Worm (Caenorhabditis elegans) whole organism, L4 larva: Measurements from ENCODE around the gene pals-26.
"Not testable (repeated sequence)": the region's sequence is repeated elsewhere in the genome, so short reads cannot be mapped to it uniquely, and the experiment has no call there.

Experiments
- F10B5.3 ChIP-seq: sonication (generic microtip); optimal IDR thresholded peaks from 2 replicates; lab custom pipeline; 2016; ENCODE audit warnings: mild to moderate bottlenecking, missing genetic modification characterization, missing compliant biosample characterization
- F26F4.8 ChIP-seq: fragments of 200-800 bp; sonication (Bioruptor generic); conservative IDR thresholded peaks from 2 replicates; pipeline ENCODE4 v1.3.6; 2022; ENCODE audit warnings: missing genetic modification characterization, missing compliant biosample characterization
- F44E2.7 ChIP-seq: fragments of 200-800 bp; sonication (Bioruptor generic); IDR thresholded peaks from 2 replicates; pipeline ENCODE4 v2.1.2; 2022; ENCODE audit warnings: missing genetic modification characterization, missing compliant biosample characterization
- R02D3.7 ChIP-seq: fragments of 150-350 bp; sonication (generic microtip); optimal IDR thresholded peaks from 3 replicates; lab custom pipeline; 2014; ENCODE audit warnings: missing biosample characterization, missing genetic modification characterization
- Y105C5A.15 ChIP-seq: fragments of 200-800 bp; sonication (Bioruptor generic); IDR thresholded peaks from 2 replicates; pipeline ENCODE4 v1.3.6; 2022; ENCODE audit warnings: missing genetic modification characterization, missing compliant biosample characterization
- Y48G9A.11 ChIP-seq: fragments of 200-800 bp; sonication (Bioruptor generic); IDR thresholded peaks from 2 replicates; pipeline ENCODE4 v1.3.6; 2022; ENCODE audit warnings: missing genetic modification reagents, missing genetic modification characterization, missing compliant biosample characterization
- Y75B8A.6 ChIP-seq: fragments of 200-800 bp; sonication (Bioruptor generic); IDR thresholded peaks from 2 replicates; pipeline ENCODE4 v1.3.6; 2022; ENCODE audit warnings: missing genetic modification reagents, missing genetic modification characterization, missing compliant biosample characterization
- ZK337.2 ChIP-seq: fragments of 200-800 bp; sonication (Bioruptor generic); IDR thresholded peaks from 2 replicates; pipeline ENCODE4 v1.3.6; 2022; ENCODE audit warnings: missing genetic modification reagents, missing genetic modification characterization, missing compliant biosample characterization
- aha-1 ChIP-seq: fragments of 150-350 bp; peaks from one replicate; lab custom pipeline; 2014; ENCODE audit warnings: missing biosample characterization, missing genetic modification characterization
- ama-1 ChIP-seq: fragments of 150-350 bp; optimal IDR thresholded peaks from 2 replicates; lab custom pipeline; 2014; ENCODE audit warnings: inconsistent platforms, mixed read lengths
- ceh-62 ChIP-seq: sonication (generic microtip); optimal IDR thresholded peaks from 2 replicates; lab custom pipeline; 2017; ENCODE audit warnings: missing biosample characterization, missing genetic modification characterization
- daf-12 ChIP-seq: fragments of 150-350 bp; optimal IDR thresholded peaks from 2 replicates; lab custom pipeline; 2014; ENCODE audit warnings: missing biosample characterization, missing genetic modification reagents, missing genetic modification characterization
- daf-16 ChIP-seq, 3 experiments: sonication (generic microtip); optimal IDR thresholded peaks; 2 replicates each; lab custom pipeline; 2016 to 2017; ENCODE audit warnings: missing genetic modification characterization in 3 of 3, missing genetic modification reagents in 3 of 3, mild to moderate bottlenecking in 2 of 3, missing compliant biosample characterization in 2 of 3, missing biosample characterization in 1 of 3, moderate library complexity in 1 of 3
- daf-8 ChIP-seq: fragments of 200-800 bp; sonication (Bioruptor generic); IDR thresholded peaks from 2 replicates; pipeline ENCODE4 v1.3.6; 2022; ENCODE audit warnings: missing genetic modification characterization, missing compliant biosample characterization
- dmd-6 ChIP-seq: fragments of 200-800 bp; sonication (Bioruptor generic); IDR thresholded peaks from 2 replicates; pipeline ENCODE4 v1.3.6; 2022; ENCODE audit warnings: missing genetic modification reagents, missing genetic modification characterization, missing compliant biosample characterization
- duxl-1 ChIP-seq: sonication (generic microtip); optimal IDR thresholded peaks from 2 replicates; lab custom pipeline; 2016; ENCODE audit warnings: mild to moderate bottlenecking, missing genetic modification characterization, moderate library complexity, missing compliant biosample characterization; ENCODE audit not compliant: poor library complexity
- dve-1 ChIP-seq: sonication (generic microtip); optimal IDR thresholded peaks from 2 replicates; lab custom pipeline; 2017; ENCODE audit warnings: antibody characterized with exemption, mild to moderate bottlenecking, missing genetic modification characterization, missing compliant biosample characterization; ENCODE audit not compliant: insufficient read depth
- fkh-10 ChIP-seq: fragments of 150-350 bp; optimal IDR thresholded peaks from 2 replicates; lab custom pipeline; 2014; ENCODE audit warnings: missing biosample characterization, missing genetic modification reagents, missing genetic modification characterization
- hlh-11 ChIP-seq: fragments of 200-800 bp; sonication (Bioruptor generic); optimal IDR thresholded peaks from 2 replicates; lab custom pipeline; 2018; ENCODE audit warnings: mild to moderate bottlenecking, missing genetic modification characterization, missing compliant biosample characterization
- hlh-30 ChIP-seq: sonication (generic microtip); optimal IDR thresholded peaks from 2 replicates; lab custom pipeline; 2017; ENCODE audit warnings: antibody characterized with exemption, mild to moderate bottlenecking, missing genetic modification characterization, missing compliant biosample characterization; ENCODE audit not compliant: insufficient read depth
- jun-1 ChIP-seq: fragments of 150-350 bp; optimal IDR thresholded peaks from 2 replicates; lab custom pipeline; 2014; ENCODE audit warnings: missing biosample characterization, missing genetic modification reagents, missing genetic modification characterization
- lim-7 ChIP-seq: fragments of 200-800 bp; sonication (Bioruptor generic); IDR thresholded peaks from 2 replicates; pipeline ENCODE4 v1.3.6; 2022; ENCODE audit warnings: missing genetic modification characterization, missing compliant biosample characterization
- lin-15B ChIP-seq: fragments of 150-350 bp; sonication (generic microtip); optimal IDR thresholded peaks from 3 replicates; lab custom pipeline; 2014; ENCODE audit warnings: missing biosample characterization, missing genetic modification characterization
- lsy-2 ChIP-seq, 2 experiments: fragments of 150-350 bp in 1 of 2; sonication (generic microtip) in 1 of 2; optimal IDR thresholded peaks; 2 replicates each; lab custom pipeline; 2014 to 2017; ENCODE audit warnings: missing biosample characterization in 2 of 2, missing genetic modification characterization in 2 of 2
- madf-5 ChIP-seq, 2 experiments: fragments of 200-800 bp; sonication (Bioruptor generic); IDR thresholded peaks; 2 replicates each; pipeline ENCODE4 v1.3.6; 2022; ENCODE audit warnings: missing compliant biosample characterization in 2 of 2, missing genetic modification characterization in 2 of 2
- mdl-1 ChIP-seq, 2 experiments: fragments of 150-350 bp in 1 of 2; sonication (generic microtip) in 1 of 2; optimal IDR thresholded peaks; 2 replicates each; lab custom pipeline; 2014 to 2017; ENCODE audit warnings: missing biosample characterization in 2 of 2, missing genetic modification characterization in 2 of 2
- mep-1 ChIP-seq: fragments of 150-350 bp; sonication (generic microtip); optimal IDR thresholded peaks from 3 replicates; lab custom pipeline; 2014; ENCODE audit warnings: missing biosample characterization, missing genetic modification characterization
- mes-2 ChIP-seq: sonication (generic microtip); optimal IDR thresholded peaks from 2 replicates; lab custom pipeline; 2016; ENCODE audit warnings: missing genotype, mild to moderate bottlenecking, missing genetic modification characterization, missing compliant biosample characterization; ENCODE audit not compliant: poor library complexity, severe bottlenecking
- nhr-102 ChIP-seq: sonication (generic microtip); optimal IDR thresholded peaks from 2 replicates; lab custom pipeline; 2016; ENCODE audit warnings: mild to moderate bottlenecking, missing genetic modification characterization, moderate library complexity, missing compliant biosample characterization
- nhr-28 ChIP-seq: fragments of 150-350 bp; optimal IDR thresholded peaks from 2 replicates; lab custom pipeline; 2014; ENCODE audit warnings: missing biosample characterization, missing genetic modification characterization
- nhr-48 ChIP-seq: sonication (generic microtip); optimal IDR thresholded peaks from 2 replicates; lab custom pipeline; 2016; ENCODE audit warnings: mild to moderate bottlenecking, missing genetic modification characterization, missing compliant biosample characterization
- nhr-76 ChIP-seq: fragments of 150-350 bp; optimal IDR thresholded peaks from 2 replicates; lab custom pipeline; 2014; ENCODE audit warnings: missing biosample characterization, missing genetic modification characterization
- nhr-77 ChIP-seq: fragments of 150-350 bp; optimal IDR thresholded peaks from 2 replicates; lab custom pipeline; 2014; ENCODE audit warnings: missing biosample characterization, missing genetic modification characterization
- pha-4 ChIP-seq, 2 experiments: fragments of 150-350 bp in 1 of 2; fragments of 200-800 bp in 1 of 2; sonication (Bioruptor generic) in 1 of 2; IDR thresholded peaks in 1 of 2; optimal IDR thresholded peaks in 1 of 2; 2 replicates each; pipeline versions ENCODE4 v1.3.6 to Lab custom; 2014 to 2022; ENCODE audit warnings: missing genetic modification characterization in 2 of 2, missing genetic modification reagents in 2 of 2, missing biosample characterization in 1 of 2, missing compliant biosample characterization in 1 of 2
- php-3 ChIP-seq: fragments of 200-800 bp; sonication (Bioruptor generic); IDR thresholded peaks from 2 replicates; pipeline ENCODE4 v1.3.6; 2022; ENCODE audit warnings: missing genetic modification reagents, missing genetic modification characterization, missing compliant biosample characterization
- pqm-1 ChIP-seq: sonication (generic microtip); optimal IDR thresholded peaks from 2 replicates; lab custom pipeline; 2017; ENCODE audit warnings: missing biosample characterization, missing genetic modification characterization
- rbr-2 ChIP-seq: sonication (generic microtip); optimal IDR thresholded peaks from 2 replicates; lab custom pipeline; 2016; ENCODE audit warnings: missing genotype, missing genetic modification characterization, missing compliant biosample characterization
- spr-1 ChIP-seq: sonication (generic microtip); optimal IDR thresholded peaks from 2 replicates; lab custom pipeline; 2016; ENCODE audit warnings: mild to moderate bottlenecking, missing genetic modification characterization, missing compliant biosample characterization
- spr-3 ChIP-seq: fragments of 200-800 bp; sonication (Bioruptor generic); optimal IDR thresholded peaks from 2 replicates; lab custom pipeline; 2018; ENCODE audit warnings: mild to moderate bottlenecking, missing genetic modification characterization, missing compliant biosample characterization
- unc-39 ChIP-seq: sonication (generic microtip); optimal IDR thresholded peaks from 2 replicates; lab custom pipeline; 2017; ENCODE audit warnings: missing biosample characterization, missing genetic modification characterization
- vab-7 ChIP-seq: fragments of 200-800 bp; sonication (Bioruptor generic); IDR thresholded peaks from 2 replicates; pipeline ENCODE4 v1.3.6; 2022; ENCODE audit warnings: missing genetic modification reagents, missing genetic modification characterization, missing compliant biosample characterization
- zag-1 ChIP-seq: fragments of 150-350 bp; optimal IDR thresholded peaks from 2 replicates; lab custom pipeline; 2014; ENCODE audit warnings: missing biosample characterization, missing genetic modification characterization
- zip-11 ChIP-seq: fragments of 200-800 bp; sonication (Bioruptor generic); IDR thresholded peaks from 2 replicates; pipeline ENCODE4 v1.3.6; 2022; ENCODE audit warnings: missing genetic modification characterization, missing compliant biosample characterization
- zip-2 ChIP-seq: fragments of 150-350 bp; optimal IDR thresholded peaks from 2 replicates; lab custom pipeline; 2014; ENCODE audit warnings: missing biosample characterization, missing genetic modification characterization

Gene pals-26

DNA sequence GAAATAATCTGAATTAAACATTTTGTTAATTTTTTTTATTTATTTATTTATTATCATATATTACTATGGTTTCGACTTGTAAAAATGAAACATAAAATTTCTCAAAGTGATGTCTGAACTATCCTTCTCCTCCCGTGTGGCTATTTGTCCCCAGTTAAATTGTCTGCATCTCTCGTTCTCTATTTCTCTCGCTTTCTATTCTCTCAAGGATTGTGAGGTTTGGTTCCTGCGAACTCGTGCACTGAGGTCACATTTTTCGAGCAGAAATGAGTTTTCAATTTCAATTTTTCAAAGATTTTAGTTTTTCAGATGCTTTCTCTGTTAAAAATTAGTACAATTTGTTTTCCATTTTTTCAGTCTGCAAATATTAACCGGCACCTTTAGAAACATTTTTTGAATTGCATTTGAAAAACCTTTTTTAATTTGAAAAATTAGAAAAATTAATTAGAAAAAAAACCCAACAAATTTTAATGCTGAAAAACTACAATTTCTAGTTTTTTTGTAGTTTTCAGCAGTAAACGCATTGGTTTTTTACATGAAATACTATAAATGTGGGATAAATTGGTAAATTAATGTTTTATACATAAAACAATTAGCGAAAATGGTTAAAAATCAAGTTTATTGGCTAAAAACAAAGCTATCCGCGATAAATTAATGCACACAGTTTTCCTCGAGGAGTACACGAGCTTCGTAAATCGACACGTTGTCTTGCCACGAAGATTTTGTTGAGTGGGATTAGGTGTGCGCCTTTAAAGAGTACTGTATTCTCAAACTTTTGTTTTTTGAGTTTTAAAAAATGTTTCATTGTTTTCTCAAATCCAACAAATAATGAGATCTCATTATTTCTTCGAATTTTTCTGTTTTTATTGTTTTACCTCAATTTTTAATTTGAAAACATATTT lies 37.4 kb downstream of the pals-26 start (continued):
- TF ChIP-seq zip-2 (tag; lab: Kevin White, UChicago) (no peak), Y105C5A.15 (no peak), php-3 (GFP tag; lab: Robert Waterston, UW) (no peak), aha-1 (tag; lab: Kevin White, UChicago) (peak; percentile 90), jun-1 (no peak), lin-15B (tag; lab: Kevin White, UChicago) (no peak), F10B5.3 (tag; lab: Kevin White, UChicago) (no peak), unc-39 (no peak), zag-1 (tag; lab: Kevin White, UChicago) (no peak), zip-11 (GFP tag; lab: Robert Waterston, UW) (no peak), fkh-10 (GFP tag; lab: Kevin White, UChicago) (no peak), duxl-1 (no peak), ama-1 (lab: Kevin White, UChicago) (no peak), daf-12 (no peak), ceh-62 (tag; lab: Kevin White, UChicago) (no peak), nhr-76 (tag; lab: Kevin White, UChicago) (no peak)

DNA sequence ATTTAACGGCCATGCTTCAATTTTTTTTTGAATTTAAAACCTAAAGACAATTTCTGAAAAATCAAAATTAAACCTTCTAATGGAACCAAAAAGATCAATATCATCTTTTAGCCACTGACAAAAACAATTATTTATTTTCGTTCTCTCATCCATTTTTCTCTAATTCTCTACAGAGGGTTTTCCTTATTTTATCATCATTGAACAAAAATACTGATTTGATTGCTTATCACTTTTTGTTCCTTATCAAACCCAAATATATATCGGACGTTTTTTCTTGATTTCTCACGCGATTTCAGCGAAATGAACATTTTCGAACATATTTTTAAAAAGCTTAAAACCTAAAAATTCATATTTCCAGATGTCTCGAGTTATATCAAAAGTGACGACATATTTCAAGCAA lies 38.1 kb downstream of the pals-26 start, which contains the start of gene mpc-1:
mpc-1 (plus strand) TSS at position 359 of the 400 bp plus-strand sequence.
- TF ChIP-seq dmd-6 (GFP tag; lab: Robert Waterston, UW), result peak; percentile 72
- no peak for TF ChIP-seq F44E2.7 (GFP tag; lab: Robert Waterston, UW)
- peak; percentile 50 for TF ChIP-seq hlh-11 (tag; lab: Kevin White, UChicago)
- peak; percentile 77 for TF ChIP-seq pqm-1
- TF ChIP-seq dve-1 (tag; lab: Kevin White, UChicago), result peak; percentile 68
- TF ChIP-seq R02D3.7 (tag; lab: Kevin White, UChicago), result no peak
- TF ChIP-seq nhr-77 (tag; lab: Kevin White, UChicago), result peak; percentile 75
- no peak for TF ChIP-seq daf-16 (GFP tag; optimal IDR thresholded peaks at IDR 0.05; lab: Kevin White, UChicago)
- peak; percentile 85 for TF ChIP-seq daf-16 (tag; optimal IDR thresholded peaks at IDR 0.05; lab: Kevin White, UChicago)
- no peak for TF ChIP-seq nhr-102 (tag; lab: Kevin White, UChicago)
- TF ChIP-seq lsy-2 (tag; optimal IDR thresholded peaks at IDR 0.05; lab: Kevin White, UChicago), result no peak
- peak in 1 of 2 experiments; percentile 42 for TF ChIP-seq mdl-1 (tag; optimal IDR thresholded peaks at IDR 0.05; lab: Kevin White, UChicago)
- peak; percentile 61 for TF ChIP-seq nhr-28 (tag; lab: Kevin White, UChicago)

DNA sequence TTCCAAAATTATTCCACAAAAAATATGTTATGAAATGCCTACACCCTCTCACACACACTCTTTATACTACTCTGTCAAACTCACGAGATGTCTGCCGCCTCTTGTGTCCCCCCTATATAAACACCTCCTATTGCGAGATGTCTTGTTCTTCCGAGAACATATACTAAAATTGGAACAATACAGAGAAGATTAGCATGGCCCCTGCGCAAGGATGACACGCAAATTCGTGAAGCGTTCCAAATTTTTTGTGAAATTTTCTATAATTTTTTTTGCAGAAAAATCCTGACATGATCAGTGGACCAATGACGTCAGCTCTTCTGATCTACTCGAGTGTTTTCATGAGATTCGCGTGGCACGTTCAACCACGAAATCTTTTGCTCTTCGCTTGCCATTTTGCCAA lies 39.1 kb downstream of the pals-26 start:
- 0 out of 4 replicates have a peak, but pooled peaks have one; percentile 16 to 33 for TF ChIP-seq madf-5 (GFP tag; IDR thresholded peaks at IDR 0.05; lab: Robert Waterston, UW)
- peak; percentile 46 for TF ChIP-seq dve-1 (tag; lab: Kevin White, UChicago)
- peak; percentile 38 for TF ChIP-seq nhr-48 (tag; lab: Kevin White, UChicago)
- TF ChIP-seq aha-1 (tag; lab: Kevin White, UChicago), result peak; percentile 83
- TF ChIP-seq pha-4 (GFP tag; IDR thresholded peaks at IDR 0.05; lab: Robert Waterston, UW), result peak; percentile 76
- not testable (repeated sequence) for TF ChIP-seq pha-4 (tag; optimal IDR thresholded peaks at IDR 0.05; lab: Kevin White, UChicago)
- peak; percentile 36 for TF ChIP-seq hlh-30 (tag; lab: Kevin White, UChicago)
- TF ChIP-seq mes-2 (tag; lab: Kevin White, UChicago), result peak; percentile 67
- 0 out of 2 replicates have a peak, but pooled peaks have one; percentile 60 for TF ChIP-seq F26F4.8 (GFP tag; lab: Robert Waterston, UW)
- TF ChIP-seq spr-3, result peak; percentile 38
- peak; percentile 79; the same call in 1 of the 2 replicates for TF ChIP-seq Y105C5A.15
- peak; percentile 12 for TF ChIP-seq spr-1 (tag; lab: Kevin White, UChicago)
- TF ChIP-seq dmd-6 (GFP tag; lab: Robert Waterston, UW), result peak; percentile 69
- peak; percentile 65 for TF ChIP-seq rbr-2 (tag; lab: Kevin White, UChicago)
- TF ChIP-seq Y48G9A.11 (GFP tag; lab: Robert Waterston, UW), result 0 out of 2 replicates have a peak, but pooled peaks have one; percentile 39
- TF ChIP-seq Y75B8A.6 (GFP tag; lab: Robert Waterston, UW), result 0 out of 2 replicates have a peak, but pooled peaks have one; percentile 50
- 0 out of 2 replicates have a peak, but pooled peaks have one; percentile 16 for TF ChIP-seq daf-8 (GFP tag; lab: Robert Waterston, UW)
- TF ChIP-seq mep-1 (tag; lab: Kevin White, UChicago), result peak; percentile 56
- peak; percentile 15 for TF ChIP-seq F10B5.3 (tag; lab: Kevin White, UChicago)
- peak; percentile 39; the same call in 1 of the 2 replicates for TF ChIP-seq ZK337.2 (GFP tag; lab: Robert Waterston, UW)
- peak; percentile 68 for TF ChIP-seq vab-7 (GFP tag; lab: Robert Waterston, UW)
- TF ChIP-seq duxl-1, result peak; percentile 67
- peak; percentile 71; the same call in 1 of the 2 replicates for TF ChIP-seq F44E2.7 (GFP tag; lab: Robert Waterston, UW)
- TF ChIP-seq lim-7 (GFP tag; lab: Robert Waterston, UW), result peak; percentile 73
